Fruit fly (Drosophila melanogaster) whole organism: ENCODE results near the gene ATPsynB.

Experiments used
- Dll ChIP-seq: fragments of >200 bp; optimal IDR thresholded peaks from 2 replicates; lab custom pipeline; 2017
- pan ChIP-seq: fragments of >200 bp; optimal IDR thresholded peaks from 2 replicates; lab custom pipeline; 2017
- psq ChIP-seq: fragments of >200 bp; optimal IDR thresholded peaks from 2 replicates; lab custom pipeline; 2017

DNA sequence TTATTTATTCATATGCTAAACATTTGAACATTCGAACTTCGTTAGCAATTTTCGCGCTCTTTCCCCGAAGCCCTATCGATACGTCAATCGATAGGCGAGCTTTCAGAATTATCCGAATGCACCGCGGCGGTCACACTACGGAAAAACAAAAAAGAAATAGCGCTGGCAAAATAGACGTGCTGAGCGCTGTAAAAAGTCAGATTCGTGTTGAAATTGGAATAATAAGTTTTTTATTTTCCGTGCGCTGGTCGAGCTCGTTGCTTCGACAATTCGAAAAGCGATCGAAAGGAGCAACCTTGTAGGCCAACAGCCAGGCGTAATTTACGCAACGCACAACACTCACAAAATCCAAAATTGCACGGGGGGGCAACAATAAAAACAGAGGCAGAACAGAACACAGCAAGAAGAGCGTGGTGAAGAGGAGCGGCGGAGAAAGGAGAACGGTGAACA, 31.6 kb upstream of the ATPsynB start, which contains the start of gene Ubc4:
- no peak for TF ChIP-seq psq (lab: Kevin White, UChicago)
- TF ChIP-seq Dll (lab: Kevin White, UChicago): no peak
- TF ChIP-seq pan (lab: Kevin White, UChicago): no peak
